Fruit fly (Drosophila melanogaster) whole organism, embryonic: Measurements from ENCODE around the gene Muc68Ca.

Experiments used
- Adf1 ChIP-seq: fragments of 200-800 bp; sonication (Bioruptor generic); IDR thresholded peaks from 2 replicates; pipeline ENCODE4 v1.3.6; 2022; ENCODE audit warnings: missing biosample characterization, missing genetic modification characterization
- Atf6 ChIP-seq: fragments of 200-800 bp; sonication (Bioruptor generic); IDR thresholded peaks from 2 replicates; pipeline ENCODE4 v1.3.6; 2022; ENCODE audit warnings: missing biosample characterization, missing genetic modification characterization
- Blimp-1 ChIP-seq: fragments of 200-800 bp; sonication (Bioruptor generic); optimal IDR thresholded peaks from 3 replicates; lab custom pipeline; 2018; ENCODE audit warnings: missing biosample characterization, missing genetic modification characterization, mild to moderate bottlenecking, moderate library complexity, missing genetic modification reagents
- BtbVII ChIP-seq: fragments of 200-800 bp; sonication (Bioruptor generic); optimal IDR thresholded peaks from 3 replicates; lab custom pipeline; 2017; ENCODE audit warnings: missing biosample characterization, mild to moderate bottlenecking, missing genetic modification characterization
- CG12391 ChIP-seq: fragments of 200-800 bp; sonication (Bioruptor generic); optimal IDR thresholded peaks from 3 replicates; lab custom pipeline; 2018; ENCODE audit warnings: missing biosample characterization, mild to moderate bottlenecking, missing genetic modification characterization, moderate library complexity
- CG13287 ChIP-seq: fragments of 200-800 bp; sonication (Bioruptor generic); IDR thresholded peaks from 2 replicates; pipeline ENCODE4 v1.3.6; 2022; ENCODE audit warnings: missing biosample characterization, missing genetic modification characterization; ENCODE audit not compliant: partially characterized antibody
- CG15479 ChIP-seq: fragments of 200-800 bp; sonication (Bioruptor generic); optimal IDR thresholded peaks from 3 replicates; lab custom pipeline; 2019; ENCODE audit warnings: missing biosample characterization, mild to moderate bottlenecking, missing genetic modification characterization, moderate library complexity
- CG16779 ChIP-seq: fragments of 200-800 bp; sonication (Bioruptor generic); IDR thresholded peaks from 2 replicates; pipeline ENCODE4 v1.3.6; 2022; ENCODE audit warnings: missing biosample characterization, missing genetic modification characterization
- CG17912 ChIP-seq: fragments of 200-800 bp; sonication (Bioruptor generic); optimal IDR thresholded peaks from 2 replicates; lab custom pipeline; 2018; ENCODE audit warnings: missing biosample characterization, mild to moderate bottlenecking, missing genetic modification characterization
- CG18262 ChIP-seq: fragments of 200-800 bp; optimal IDR thresholded peaks from 3 replicates; lab custom pipeline; 2019; ENCODE audit warnings: missing biosample characterization, mild to moderate bottlenecking, missing genetic modification characterization, moderate library complexity
- CG18764 ChIP-seq: fragments of 200-800 bp; sonication (Bioruptor generic); optimal IDR thresholded peaks from 3 replicates; lab custom pipeline; 2016; ENCODE audit warnings: missing biosample characterization, missing genetic modification characterization
- CG3407 ChIP-seq: fragments of 200-800 bp; sonication (Bioruptor generic); optimal IDR thresholded peaks from 2 replicates; lab custom pipeline; 2018; ENCODE audit warnings: missing biosample characterization, mild to moderate bottlenecking, missing genetic modification characterization
- CG34224 ChIP-seq: fragments of 200-800 bp; sonication (Bioruptor generic); IDR thresholded peaks from 3 replicates; pipeline ENCODE4 v1.3.6; 2022; ENCODE audit warnings: missing biosample characterization, missing genetic modification characterization; ENCODE audit not compliant: partially characterized antibody
- CG4328 ChIP-seq: fragments of 200-800 bp; sonication (Bioruptor generic); optimal IDR thresholded peaks from 3 replicates; lab custom pipeline; 2017; ENCODE audit warnings: missing biosample characterization, missing genetic modification reagents, missing genetic modification characterization
- CG4360 ChIP-seq: fragments of 200-800 bp; sonication (Bioruptor generic); IDR thresholded peaks from 2 replicates; pipeline ENCODE4 v1.3.6; 2022; ENCODE audit warnings: missing biosample characterization, missing genetic modification characterization
- CG5180 ChIP-seq: fragments of 200-800 bp; sonication (Bioruptor generic); optimal IDR thresholded peaks from 3 replicates; lab custom pipeline; 2017; ENCODE audit warnings: missing biosample characterization, missing genetic modification characterization, mild to moderate bottlenecking, moderate library complexity, missing genetic modification reagents
- CG6175 ChIP-seq: fragments of 200-800 bp; sonication (Bioruptor generic); IDR thresholded peaks from 3 replicates; pipeline ENCODE4 v1.3.6; 2022; ENCODE audit warnings: missing biosample characterization, missing genetic modification characterization
- CG6683 ChIP-seq: fragments of 200-800 bp; sonication (Bioruptor generic); optimal IDR thresholded peaks from 2 replicates; lab custom pipeline; 2017; ENCODE audit warnings: missing biosample characterization, mild to moderate bottlenecking, missing genetic modification characterization, missing genetic modification reagents
- CG6813 ChIP-seq: fragments of 200-800 bp; sonication (Bioruptor generic); optimal IDR thresholded peaks from 2 replicates; lab custom pipeline; 2017; ENCODE audit warnings: missing biosample characterization, missing genetic modification characterization, mild to moderate bottlenecking, moderate library complexity, missing genetic modification reagents
- CG7786 ChIP-seq: fragments of 200-800 bp; sonication (Bioruptor generic); optimal IDR thresholded peaks from 2 replicates; lab custom pipeline; 2016; ENCODE audit warnings: missing biosample characterization, missing genetic modification characterization
- CHES-1-like ChIP-seq: fragments of 200-800 bp; sonication (Bioruptor generic); optimal IDR thresholded peaks from 2 replicates; lab custom pipeline; 2016; ENCODE audit warnings: missing biosample characterization, missing genetic modification characterization
- Doc3 ChIP-seq: fragments of 200-800 bp; sonication (Bioruptor generic); IDR thresholded peaks from 3 replicates; pipeline ENCODE4 v1.3.6; 2022; ENCODE audit warnings: missing biosample characterization, missing genetic modification characterization; ENCODE audit not compliant: partially characterized antibody
- Dp ChIP-seq: fragments of 200-800 bp; sonication (Bioruptor generic); optimal IDR thresholded peaks from 2 replicates; lab custom pipeline; 2018; ENCODE audit warnings: missing biosample characterization, mild to moderate bottlenecking, missing genetic modification characterization, moderate library complexity
- Dref ChIP-seq: fragments of 200-800 bp; sonication (Bioruptor generic); IDR thresholded peaks from 2 replicates; pipeline ENCODE4 v1.3.6; 2022; ENCODE audit warnings: missing biosample characterization, missing genetic modification characterization
- H2.0 ChIP-seq: fragments of 200-800 bp; sonication (Bioruptor generic); IDR thresholded peaks from 2 replicates; pipeline ENCODE4 v1.3.6; 2022; ENCODE audit warnings: missing biosample characterization, missing genetic modification characterization
- Hr78 ChIP-seq, 2 experiments: fragments of 200-800 bp in 1 of 2; fragments of >200 bp in 1 of 2; sonication (Bioruptor generic) in 1 of 2; optimal IDR thresholded peaks; 2 replicates each; lab custom pipeline; 2017 to 2019; ENCODE audit warnings: missing biosample characterization in 2 of 2, missing genetic modification characterization in 2 of 2, mild to moderate bottlenecking in 1 of 2, moderate library complexity in 1 of 2
- Med ChIP-seq: fragments of 200-800 bp; sonication (Bioruptor generic); peaks from one replicate; lab custom pipeline; 2016; ENCODE audit warnings: missing biosample characterization, missing genetic modification characterization, mild to moderate bottlenecking, inconsistent platforms, moderate library complexity
- Mes4 ChIP-seq: fragments of 200-800 bp; sonication (Bioruptor generic); optimal IDR thresholded peaks from 2 replicates; lab custom pipeline; 2016; ENCODE audit warnings: missing biosample characterization, missing genetic modification characterization
- Myb ChIP-seq: fragments of 200-800 bp; sonication (Bioruptor generic); optimal IDR thresholded peaks from 2 replicates; lab custom pipeline; 2016; ENCODE audit warnings: missing biosample characterization, missing genetic modification characterization
- Tbp ChIP-seq: fragments of >200 bp; optimal IDR thresholded peaks from 2 replicates; lab custom pipeline; 2018; ENCODE audit warnings: missing biosample characterization, missing genetic modification characterization
- Vsx1 ChIP-seq: fragments of 200-800 bp; sonication (Bioruptor generic); optimal IDR thresholded peaks from 2 replicates; lab custom pipeline; 2017; ENCODE audit warnings: missing biosample characterization, mild to moderate bottlenecking, missing genetic modification characterization, missing genetic modification reagents
- aop ChIP-seq: fragments of 200-800 bp; sonication (Bioruptor generic); IDR thresholded peaks from 2 replicates; pipeline ENCODE4 v1.3.6; 2022; ENCODE audit warnings: missing biosample characterization, missing genetic modification characterization
- ap ChIP-seq: fragments of 200-800 bp; sonication (Bioruptor generic); IDR thresholded peaks from 2 replicates; pipeline ENCODE4 v1.3.6; 2022; ENCODE audit warnings: missing biosample characterization, missing genetic modification characterization
- cg ChIP-seq: fragments of 200-800 bp; sonication (Bioruptor generic); optimal IDR thresholded peaks from 3 replicates; lab custom pipeline; 2019; ENCODE audit warnings: missing biosample characterization, mild to moderate bottlenecking, missing genetic modification characterization, moderate library complexity
- chif ChIP-seq, 2 experiments: fragments of 200-800 bp; sonication (Bioruptor generic); optimal IDR thresholded peaks; 3 replicates each; lab custom pipeline; 2016; ENCODE audit warnings: missing biosample characterization in 2 of 2, missing genetic modification characterization in 2 of 2
- chinmo ChIP-seq: fragments of 200-800 bp; sonication (Bioruptor generic); IDR thresholded peaks from 4 replicates; pipeline ENCODE4 v1.3.6; 2022; ENCODE audit warnings: missing biosample characterization, missing genetic modification characterization; ENCODE audit not compliant: partially characterized antibody
- en ChIP-seq: fragments of 200-800 bp; sonication (Bioruptor generic); optimal IDR thresholded peaks from 2 replicates; lab custom pipeline; 2016; ENCODE audit warnings: missing biosample characterization, missing genetic modification characterization
- ftz-f1 ChIP-seq: fragments of 200-800 bp; sonication (Bioruptor generic); optimal IDR thresholded peaks from 2 replicates; lab custom pipeline; 2016; ENCODE audit warnings: missing biosample characterization, missing genetic modification characterization
- gro ChIP-seq: fragments of 200-800 bp; sonication (Bioruptor generic); optimal IDR thresholded peaks from 2 replicates; lab custom pipeline; 2016; ENCODE audit warnings: missing biosample characterization, missing genetic modification characterization
- lilli ChIP-seq: fragments of 200-800 bp; sonication (Bioruptor generic); optimal IDR thresholded peaks from 3 replicates; lab custom pipeline; 2016; ENCODE audit warnings: missing biosample characterization, missing genetic modification characterization
- odd ChIP-seq: fragments of 200-800 bp; sonication (Bioruptor generic); optimal IDR thresholded peaks from 2 replicates; lab custom pipeline; 2017; ENCODE audit warnings: missing biosample characterization, mild to moderate bottlenecking, missing genetic modification characterization
- p53 ChIP-seq: fragments of 200-800 bp; sonication (Bioruptor generic); optimal IDR thresholded peaks from 2 replicates; lab custom pipeline; 2016; ENCODE audit warnings: missing biosample characterization, missing genetic modification characterization
- peb ChIP-seq: fragments of 200-800 bp; sonication (Bioruptor generic); IDR thresholded peaks from 2 replicates; pipeline ENCODE4 v1.3.6; 2022; ENCODE audit warnings: missing biosample characterization, missing genetic modification characterization
- pho ChIP-seq: fragments of 200-800 bp; sonication (Bioruptor generic); optimal IDR thresholded peaks from 2 replicates; lab custom pipeline; 2016; ENCODE audit warnings: missing biosample characterization, missing genetic modification characterization
- repo ChIP-seq: fragments of 200-800 bp; sonication (Bioruptor generic); optimal IDR thresholded peaks from 2 replicates; lab custom pipeline; 2016; ENCODE audit warnings: missing biosample characterization, missing genetic modification characterization
- rib ChIP-seq: fragments of 200-800 bp; sonication (Bioruptor generic); IDR thresholded peaks from 2 replicates; pipeline ENCODE4 v1.3.6; 2022; ENCODE audit warnings: missing biosample characterization, missing genetic modification characterization
- sd ChIP-seq: fragments of 200-800 bp; sonication (Bioruptor generic); optimal IDR thresholded peaks from 3 replicates; lab custom pipeline; 2018; ENCODE audit warnings: missing biosample characterization, mild to moderate bottlenecking, missing genetic modification characterization, moderate library complexity
- vfl ChIP-seq: fragments of 200-800 bp; sonication (Bioruptor generic); optimal IDR thresholded peaks from 2 replicates; lab custom pipeline; 2016; ENCODE audit warnings: missing biosample characterization, missing genetic modification characterization
- z ChIP-seq: fragments of 200-800 bp; sonication (Bioruptor generic); IDR thresholded peaks from 3 replicates; pipeline ENCODE4 v1.3.6; 2022; ENCODE audit warnings: missing biosample characterization, missing genetic modification characterization

Gene Muc68Ca

dm6 chr3L:11586794-11587462 is 33.0 kb downstream of the Muc68Ca start:
- TF ChIP-seq CG6175 (GFP tag; lab: Robert Waterston, UW), result 0 out of 3 replicates have a peak, but pooled peaks have one; percentile 34
- no peak for TF ChIP-seq CG3407 (GFP tag; lab: Kevin White, UChicago)
- 0 out of 3 replicates have a peak, but pooled peaks have one; percentile 20 for TF ChIP-seq CG34224 (GFP tag; lab: Robert Waterston, UW)
- TF ChIP-seq Adf1 (GFP tag; lab: Robert Waterston, UW), result peak; percentile 99
- TF ChIP-seq rib (GFP tag; lab: Robert Waterston, UW), result peak; percentile 69; the same call in 1 of the 2 replicates
- TF ChIP-seq pho (GFP tag; lab: Kevin White, UChicago), result no peak
- TF ChIP-seq ftz-f1 (GFP tag; lab: Kevin White, UChicago), result peak; percentile 84
- TF ChIP-seq Med (GFP tag; lab: Kevin White, UChicago), result peak; percentile 78
- no peak for TF ChIP-seq Myb (GFP tag; lab: Kevin White, UChicago)
- TF ChIP-seq CG4328, result no peak
- no peak for TF ChIP-seq Mes4 (GFP tag; lab: Kevin White, UChicago)
- TF ChIP-seq H2.0 (GFP tag; lab: Robert Waterston, UW), result no peak
- TF ChIP-seq CG4360 (GFP tag; lab: Robert Waterston, UW), result peak; percentile 88
- TF ChIP-seq Dp (GFP tag; lab: Kevin White, UChicago), result no peak
- no peak for TF ChIP-seq BtbVII (GFP tag; lab: Kevin White, UChicago)
- TF ChIP-seq peb (GFP tag; lab: Robert Waterston, UW), result peak; percentile 46; the same call in 1 of the 2 replicates
- TF ChIP-seq lilli (GFP tag; lab: Kevin White, UChicago), result no peak
- TF ChIP-seq repo (GFP tag; lab: Kevin White, UChicago), result no peak
- peak; percentile 15 for TF ChIP-seq odd
- TF ChIP-seq Hr78 (GFP tag; optimal IDR thresholded peaks at IDR 0.05; lab: Kevin White, UChicago), result peak in 1 of 2 experiments; percentile 92
- TF ChIP-seq en (GFP tag; lab: Kevin White, UChicago), result no peak
- TF ChIP-seq Atf6 (GFP tag; lab: Robert Waterston, UW), result no peak
- TF ChIP-seq CG12391 (tag; lab: Kevin White, UChicago), result no peak
- peak in 1 of 2 experiments; percentile 2 for TF ChIP-seq chif (GFP tag; optimal IDR thresholded peaks at IDR 0.05; lab: Kevin White, UChicago)
- no peak for TF ChIP-seq vfl
- TF ChIP-seq Doc3, result 0 out of 3 replicates have a peak, but pooled peaks have one; percentile 45
- TF ChIP-seq CG5180 (GFP tag; lab: Kevin White, UChicago), result no peak
- no peak for TF ChIP-seq Vsx1 (GFP tag; lab: Kevin White, UChicago)
- TF ChIP-seq sd, result peak; percentile 5
- TF ChIP-seq Tbp, result no peak
- TF ChIP-seq ap (GFP tag; lab: Robert Waterston, UW), result no peak
- no peak for TF ChIP-seq CG16779
- TF ChIP-seq CG18262 (tag; lab: Kevin White, UChicago), result no peak
- no peak for TF ChIP-seq Dref (GFP tag; lab: Robert Waterston, UW)
- no peak for TF ChIP-seq CG17912 (GFP tag; lab: Kevin White, UChicago)
- TF ChIP-seq Blimp-1, result peak; percentile 83
- TF ChIP-seq CG6813 (GFP tag; lab: Kevin White, UChicago), result peak; percentile 20
- no peak for TF ChIP-seq gro (GFP tag; lab: Kevin White, UChicago)
- TF ChIP-seq CG13287 (GFP tag; lab: Robert Waterston, UW), result peak; percentile 44; the same call in 1 of the 2 replicates
- peak; percentile 42; the same call in 1 of the 3 replicates for TF ChIP-seq z (GFP tag; lab: Robert Waterston, UW)
- no peak for TF ChIP-seq CG7786 (GFP tag; lab: Kevin White, UChicago)
- peak; percentile 86 for TF ChIP-seq CG15479 (GFP tag; lab: Kevin White, UChicago)
- no peak for TF ChIP-seq aop
- peak; percentile 18 for TF ChIP-seq cg (GFP tag; lab: Kevin White, UChicago)
- no peak for TF ChIP-seq CG18764 (GFP tag; lab: Kevin White, UChicago)
- no peak for TF ChIP-seq p53 (GFP tag; lab: Kevin White, UChicago)
- peak; percentile 25 for TF ChIP-seq CHES-1-like (GFP tag; lab: Kevin White, UChicago)
- TF ChIP-seq CG6683, result no peak
- TF ChIP-seq chinmo (GFP tag; lab: Robert Waterston, UW), result peak; percentile 92
